Worm (Caenorhabditis elegans) whole organism, L1 larva: ENCODE measurements around the gene K01C8.2.

Experiments
- C34B4.2 ChIP-seq: sonication (generic microtip); optimal IDR thresholded peaks from 2 replicates; lab custom pipeline; 2017; ENCODE audit warnings: mild to moderate bottlenecking, missing genetic modification characterization, missing compliant biosample characterization
- blmp-1 ChIP-seq: fragments of 150-350 bp; optimal IDR thresholded peaks from 2 replicates; lab custom pipeline; 2014; ENCODE audit warnings: missing biosample characterization, missing genetic modification characterization
- ceh-63 ChIP-seq: fragments of 200-800 bp; sonication (Bioruptor generic); optimal IDR thresholded peaks from 2 replicates; lab custom pipeline; 2018; ENCODE audit warnings: mild to moderate bottlenecking, missing genetic modification characterization, missing compliant biosample characterization
- ceh-8 ChIP-seq: fragments of 200-800 bp; sonication (Bioruptor generic); optimal IDR thresholded peaks from 2 replicates; lab custom pipeline; 2018; ENCODE audit warnings: mild to moderate bottlenecking, missing genetic modification characterization, moderate library complexity, missing compliant biosample characterization
- ceh-88 ChIP-seq: fragments of 200-800 bp; sonication (Bioruptor generic); IDR thresholded peaks from 2 replicates; pipeline ENCODE4 v1.3.6; 2022; ENCODE audit warnings: missing genetic modification characterization, missing compliant biosample characterization
- ceh-90 ChIP-seq: sonication (generic microtip); optimal IDR thresholded peaks from 2 replicates; lab custom pipeline; 2016; ENCODE audit warnings: missing genetic modification characterization, missing compliant biosample characterization
- ces-1 ChIP-seq: fragments of 150-350 bp; optimal IDR thresholded peaks from 2 replicates; lab custom pipeline; 2014; ENCODE audit warnings: missing biosample characterization, missing genetic modification reagents, missing genetic modification characterization
- dpl-1 ChIP-seq, 3 experiments: fragments of 150-350 bp in 2 of 3; sonication (generic microtip) in 1 of 3; optimal IDR thresholded peaks; 2 replicates each; lab custom pipeline; 2014 to 2017; ENCODE audit warnings: missing biosample characterization in 3 of 3, missing genetic modification characterization in 3 of 3, missing genetic modification reagents in 3 of 3
- efl-1 ChIP-seq, 4 experiments: fragments of 150-350 bp; optimal IDR thresholded peaks in 3 of 4; peaks in 1 of 4; 1 replicate in 1 of 4; 2 replicates in 3 of 4; lab custom pipeline; 2014; ENCODE audit warnings: missing biosample characterization in 2 of 4, missing genetic modification characterization in 2 of 4, missing genetic modification reagents in 2 of 4
- egl-13 ChIP-seq: sonication (generic microtip); optimal IDR thresholded peaks from 2 replicates; lab custom pipeline; 2016; ENCODE audit warnings: missing genotype, missing genetic modification reagents, missing genetic modification characterization, missing compliant biosample characterization
- egl-27 ChIP-seq, 2 experiments: fragments of 150-350 bp in 1 of 2; sonication (generic microtip); optimal IDR thresholded peaks; 3 replicates each; lab custom pipeline; 2017 to 2018; ENCODE audit warnings: missing biosample characterization in 2 of 2, missing genetic modification characterization in 2 of 2, missing genetic modification reagents in 2 of 2
- elt-2 ChIP-seq: sonication (generic microtip); optimal IDR thresholded peaks from 2 replicates; lab custom pipeline; 2016; ENCODE audit warnings: missing genetic modification characterization, mild to moderate bottlenecking, inconsistent platforms, missing compliant biosample characterization, missing genetic modification reagents
- elt-3 ChIP-seq, 6 experiments: fragments of 150-350 bp in 1 of 6; sonication (generic microtip); optimal IDR thresholded peaks; 2 replicates each; lab custom pipeline; 2017 to 2018; ENCODE audit warnings: missing biosample characterization in 6 of 6, missing genetic modification characterization in 6 of 6, inconsistent platforms in 1 of 6
- fos-1 ChIP-seq: fragments of 150-350 bp; optimal IDR thresholded peaks from 2 replicates; lab custom pipeline; 2014; ENCODE audit warnings: missing biosample characterization, missing genetic modification characterization
- grh-1 ChIP-seq: fragments of 200-800 bp; sonication (Bioruptor generic); IDR thresholded peaks from 2 replicates; pipeline ENCODE4 v1.3.6; 2022; ENCODE audit warnings: missing genetic modification reagents, missing genetic modification characterization, missing compliant biosample characterization
- hlh-4 ChIP-seq: sonication (generic microtip); optimal IDR thresholded peaks from 2 replicates; lab custom pipeline; 2016; ENCODE audit warnings: mild to moderate bottlenecking, missing genetic modification characterization, missing compliant biosample characterization
- hpl-2 ChIP-seq: fragments of 150-350 bp; optimal IDR thresholded peaks from 2 replicates; lab custom pipeline; 2014; ENCODE audit warnings: missing biosample characterization, missing genetic modification reagents, missing genetic modification characterization
- isw-1 ChIP-seq: fragments of 200-800 bp; sonication (Bioruptor generic); IDR thresholded peaks from 2 replicates; pipeline ENCODE4 v1.3.6; 2022; ENCODE audit warnings: missing genetic modification characterization, missing compliant biosample characterization
- jun-1 ChIP-seq: fragments of 150-350 bp; optimal IDR thresholded peaks from 2 replicates; lab custom pipeline; 2014; ENCODE audit warnings: missing biosample characterization, missing genetic modification reagents, missing genetic modification characterization
- lin-14 ChIP-seq: fragments of 200-800 bp; sonication (Bioruptor generic); optimal IDR thresholded peaks from 2 replicates; lab custom pipeline; 2018; ENCODE audit warnings: mild to moderate bottlenecking, missing genetic modification characterization, moderate library complexity, missing compliant biosample characterization
- lin-35 ChIP-seq, 2 experiments: fragments of 150-350 bp; optimal IDR thresholded peaks; 2 replicates each; lab custom pipeline; 2014; ENCODE audit warnings: missing biosample characterization in 2 of 2, missing genetic modification characterization in 2 of 2, missing genetic modification reagents in 2 of 2
- lsy-2 ChIP-seq, 2 experiments: fragments of 150-350 bp; optimal IDR thresholded peaks; 2 replicates each; lab custom pipeline; 2014; ENCODE audit warnings: missing biosample characterization in 2 of 2, missing genetic modification characterization in 2 of 2
- mdl-1 ChIP-seq, 2 experiments: fragments of 150-350 bp; optimal IDR thresholded peaks; 2 replicates each; lab custom pipeline; 2014 to 2017; ENCODE audit warnings: missing biosample characterization in 2 of 2, missing genetic modification characterization in 2 of 2, inconsistent platforms in 1 of 2
- nhr-12 ChIP-seq: sonication (generic microtip); optimal IDR thresholded peaks from 2 replicates; lab custom pipeline; 2017; ENCODE audit warnings: missing biosample characterization, missing genetic modification characterization
- nhr-20 ChIP-seq: sonication (generic microtip); optimal IDR thresholded peaks from 2 replicates; lab custom pipeline; 2016; ENCODE audit warnings: mild to moderate bottlenecking, missing genetic modification characterization, missing compliant biosample characterization
- nhr-71 ChIP-seq: sonication (generic microtip); optimal IDR thresholded peaks from 2 replicates; lab custom pipeline; 2016; ENCODE audit warnings: mild to moderate bottlenecking, missing genetic modification characterization, moderate library complexity, missing compliant biosample characterization
- nhr-76 ChIP-seq: sonication (generic microtip); optimal IDR thresholded peaks from 2 replicates; lab custom pipeline; 2017; ENCODE audit warnings: missing biosample characterization, missing genetic modification characterization
- nhr-77 ChIP-seq: fragments of 150-350 bp; optimal IDR thresholded peaks from 2 replicates; lab custom pipeline; 2014; ENCODE audit warnings: missing biosample characterization, missing genetic modification characterization
- nhr-84 ChIP-seq: sonication (generic microtip); optimal IDR thresholded peaks from 2 replicates; lab custom pipeline; 2017; ENCODE audit warnings: missing biosample characterization, missing genetic modification characterization
- nhr-85 ChIP-seq: sonication (generic microtip); peaks from one replicate; lab custom pipeline; 2016; ENCODE audit warnings: missing genetic modification characterization, inconsistent platforms, missing compliant biosample characterization
- pqm-1 ChIP-seq: sonication (generic microtip); optimal IDR thresholded peaks from 3 replicates; lab custom pipeline; 2017; ENCODE audit warnings: missing biosample characterization, missing genetic modification characterization
- sptf-1 ChIP-seq: fragments of 150-350 bp; optimal IDR thresholded peaks from 2 replicates; lab custom pipeline; 2014; ENCODE audit warnings: missing biosample characterization, missing genetic modification characterization
- unc-86 ChIP-seq: sonication (generic microtip); optimal IDR thresholded peaks from 2 replicates; lab custom pipeline; 2016; ENCODE audit warnings: missing genetic modification characterization, missing compliant biosample characterization
- unc-98 ChIP-seq: fragments of 200-800 bp; sonication (Bioruptor generic); IDR thresholded peaks from 2 replicates; pipeline ENCODE4 v1.3.6; 2022; ENCODE audit warnings: missing genetic modification characterization, missing compliant biosample characterization
- zag-1 ChIP-seq: fragments of 150-350 bp; optimal IDR thresholded peaks from 2 replicates; lab custom pipeline; 2014; ENCODE audit warnings: missing biosample characterization, missing genetic modification characterization
- zip-4 ChIP-seq: fragments of 200-800 bp; sonication (Bioruptor generic); optimal IDR thresholded peaks from 2 replicates; lab custom pipeline; 2018; ENCODE audit warnings: mild to moderate bottlenecking, missing genetic modification characterization, moderate library complexity, missing compliant biosample characterization
- ztf-11 ChIP-seq, 2 experiments: sonication (generic microtip); optimal IDR thresholded peaks; 2 replicates each; lab custom pipeline; 2016 to 2017; ENCODE audit warnings: missing genetic modification characterization in 2 of 2, missing biosample characterization in 1 of 2, missing compliant biosample characterization in 1 of 2

K01C8.2 gene

ce11 chrII:8267679-8268078 is 1.6 kb downstream of the K01C8.2 start:
- TF ChIP-seq blmp-1 = peak; percentile 37
- no peak for TF ChIP-seq ceh-8 (GFP tag; lab: Kevin White, UChicago)
- peak in 1 of 2 experiments; percentile 1 for TF ChIP-seq lin-35 (GFP tag; optimal IDR thresholded peaks at IDR 0.05; lab: Kevin White, UChicago)
- TF ChIP-seq efl-1 (optimal IDR thresholded peaks at IDR 0.05; lab: Kevin White, UChicago) = no peak
- no peak for TF ChIP-seq efl-1 (GFP tag; optimal IDR thresholded peaks at IDR 0.05 in 1 of 2; lab: Kevin White, UChicago)
- no peak for TF ChIP-seq hlh-4
- TF ChIP-seq ces-1 = no peak
- peak; percentile 37; the same call in 1 of the 2 replicates for TF ChIP-seq grh-1 (GFP tag; lab: Robert Waterston, UW)
- TF ChIP-seq isw-1 = no peak
- no peak for TF ChIP-seq dpl-1 (GFP tag; optimal IDR thresholded peaks at IDR 0.05; lab: Kevin White, UChicago)
- TF ChIP-seq nhr-12 (tag; lab: Kevin White, UChicago) = no peak
- no peak for TF ChIP-seq ztf-11 (tag; optimal IDR thresholded peaks at IDR 0.05; lab: Kevin White, UChicago)
- TF ChIP-seq jun-1 = no peak
- no peak for TF ChIP-seq nhr-77 (tag; lab: Kevin White, UChicago)
- TF ChIP-seq ceh-88 (GFP tag; lab: Robert Waterston, UW) = no peak
- TF ChIP-seq nhr-85 = peak; percentile 13
- TF ChIP-seq, all 84 proteins: peak for 4

- no peak for TF ChIP-seq efl-1 (optimal IDR thresholded peaks at IDR 0.05; lab: Kevin White, UChicago)
- peak in 1 of 2 experiments; percentile 45 for TF ChIP-seq efl-1 (GFP tag; optimal IDR thresholded peaks at IDR 0.05 in 1 of 2; lab: Kevin White, UChicago)
- TF ChIP-seq blmp-1 = peak; percentile 33
- no peak for TF ChIP-seq zip-4
- TF ChIP-seq egl-13 (tag; lab: Kevin White, UChicago) = no peak
- no peak for TF ChIP-seq ces-1
- TF ChIP-seq elt-2 (tag; lab: Kevin White, UChicago) = peak; percentile 73
- no peak for TF ChIP-seq nhr-85
- no peak for TF ChIP-seq ceh-63 (GFP tag; lab: Kevin White, UChicago)
- TF ChIP-seq pqm-1 (tag; lab: Kevin White, UChicago) = peak; percentile 8
- TF ChIP-seq zag-1 (tag; lab: Kevin White, UChicago) = no peak
- TF ChIP-seq nhr-84 (tag; lab: Kevin White, UChicago) = no peak
- TF ChIP-seq C34B4.2 = no peak
- peak; percentile 16 for TF ChIP-seq lin-14 (GFP tag; lab: Kevin White, UChicago)
- no peak for TF ChIP-seq ceh-90
- TF ChIP-seq elt-3 (tag; optimal IDR thresholded peaks at IDR 0.05; lab: Kevin White, UChicago) = peak in 1 of 6 experiments; percentile 17
Observed at ce11 chrII:8266559-8266958, 2.7 kb downstream of the K01C8.2 start.

ce11 chrII:8264619-8265018 is 4.6 kb downstream of the K01C8.2 start, which contains the start of gene srdh-1:
Gene srdh-1 (plus strand): TSS chrII:8264661.
- TF ChIP-seq nhr-20 (tag; lab: Kevin White, UChicago) (peak; percentile 33), nhr-85 (peak; percentile 81), blmp-1 (peak; percentile 46), lsy-2 (tag; optimal IDR thresholded peaks at IDR 0.05; lab: Kevin White, UChicago) (no peak), fos-1 (tag; lab: Kevin White, UChicago) (no peak), isw-1 (no peak), nhr-84 (tag; lab: Kevin White, UChicago) (no peak), ztf-11 (tag; optimal IDR thresholded peaks at IDR 0.05; lab: Kevin White, UChicago) (no peak), unc-98 (GFP tag; lab: Robert Waterston, UW) (no peak), egl-27 (tag; optimal IDR thresholded peaks at IDR 0.05; lab: Kevin White, UChicago) (no peak), hpl-2 (GFP tag; lab: Kevin White, UChicago) (no peak), elt-3 (tag; optimal IDR thresholded peaks at IDR 0.05; lab: Kevin White, UChicago) (peak in 4 of 6 experiments; percentile 40 to 71 (median 64)), mdl-1 (tag; optimal IDR thresholded peaks at IDR 0.05; lab: Kevin White, UChicago) (peak in 1 of 2 experiments; percentile 16), nhr-71 (tag; lab: Kevin White, UChicago) (peak; percentile 35), ces-1 (no peak), efl-1 (optimal IDR thresholded peaks at IDR 0.05; lab: Kevin White, UChicago) (no peak), efl-1 (GFP tag; optimal IDR thresholded peaks at IDR 0.05 in 1 of 2; lab: Kevin White, UChicago) (peak in 1 of 2 experiments; percentile 51), unc-86 (tag; lab: Kevin White, UChicago) (no peak), sptf-1 (tag; lab: Kevin White, UChicago) (no peak), nhr-76 (tag; lab: Kevin White, UChicago) (no peak), lin-14 (GFP tag; lab: Kevin White, UChicago) (peak; percentile 27)
